Fruit fly (Drosophila melanogaster) whole organism, embryonic: ENCODE results near the gene CG13113.
A peak's percentile ranks its signal among the peaks of the same experiment; 100 is the strongest.

ENCODE experiments used
- CG1024 ChIP-seq: fragments of 200-800 bp; sonication (Bioruptor generic); IDR thresholded peaks from 2 replicates; pipeline ENCODE4 v1.3.6; 2022; ENCODE audit warnings: missing biosample characterization, missing genetic modification characterization
- CG10959 ChIP-seq: fragments of 200-800 bp; sonication (Bioruptor generic); IDR thresholded peaks from 2 replicates; pipeline ENCODE4 v1.3.6; 2022; ENCODE audit warnings: missing biosample characterization, missing genetic modification characterization
- CG12236 ChIP-seq: fragments of 200-800 bp; sonication (Bioruptor generic); optimal IDR thresholded peaks from 2 replicates; lab custom pipeline; 2016; ENCODE audit warnings: missing biosample characterization, missing genetic modification characterization
- CG12744 ChIP-seq: fragments of 200-800 bp; sonication (Bioruptor generic); optimal IDR thresholded peaks from 2 replicates; lab custom pipeline; 2016; ENCODE audit warnings: missing biosample characterization, missing genetic modification characterization
- CG13123 ChIP-seq: fragments of 200-800 bp; sonication (Bioruptor generic); optimal IDR thresholded peaks from 2 replicates; lab custom pipeline; 2016; ENCODE audit warnings: missing biosample characterization, missing genetic modification characterization
- CG13775 ChIP-seq: fragments of 200-800 bp; sonication (Bioruptor generic); optimal IDR thresholded peaks from 3 replicates; lab custom pipeline; 2017; ENCODE audit warnings: missing biosample characterization, mild to moderate bottlenecking, missing genetic modification characterization
- CG17359 ChIP-seq: fragments of 200-800 bp; sonication (Bioruptor generic); optimal IDR thresholded peaks from 3 replicates; lab custom pipeline; 2018; ENCODE audit warnings: missing biosample characterization, mild to moderate bottlenecking, missing genetic modification characterization, moderate library complexity
- CG17568 ChIP-seq: fragments of 200-800 bp; sonication (Bioruptor generic); optimal IDR thresholded peaks from 2 replicates; lab custom pipeline; 2018; ENCODE audit warnings: missing biosample characterization, mild to moderate bottlenecking, missing genetic modification characterization, moderate library complexity
- CG18011 ChIP-seq: fragments of 200-800 bp; sonication (Bioruptor generic); optimal IDR thresholded peaks from 2 replicates; lab custom pipeline; 2017; ENCODE audit warnings: missing biosample characterization, missing genetic modification characterization, mild to moderate bottlenecking, moderate library complexity, missing genotype
- CG18476 ChIP-seq: fragments of 200-800 bp; sonication (Bioruptor generic); optimal IDR thresholded peaks from 2 replicates; lab custom pipeline; 2016; ENCODE audit warnings: missing biosample characterization, mild to moderate bottlenecking, missing genetic modification characterization
- CG34422 ChIP-seq: fragments of 200-800 bp; sonication (Bioruptor generic); IDR thresholded peaks from 3 replicates; pipeline ENCODE4 v1.3.6; 2022; ENCODE audit warnings: missing biosample characterization, missing genetic modification characterization
- CG3838 ChIP-seq: fragments of 200-800 bp; sonication (Bioruptor generic); optimal IDR thresholded peaks from 3 replicates; lab custom pipeline; 2016; ENCODE audit warnings: missing biosample characterization, missing genetic modification characterization
- CG4404 ChIP-seq: fragments of 200-800 bp; sonication (Bioruptor generic); IDR thresholded peaks from 2 replicates; pipeline ENCODE4 v1.3.6; 2022; ENCODE audit warnings: missing biosample characterization, missing genetic modification characterization
- CG6254 ChIP-seq: fragments of 200-800 bp; sonication (Bioruptor generic); optimal IDR thresholded peaks from 3 replicates; lab custom pipeline; 2017; ENCODE audit warnings: mild to moderate bottlenecking, missing biosample characterization, missing genetic modification reagents, missing genetic modification characterization
- CG8290 ChIP-seq, 3 experiments: fragments of 200-800 bp; sonication (Bioruptor generic); optimal IDR thresholded peaks; 2 replicates each; lab custom pipeline; 2016 to 2019; ENCODE audit warnings: missing biosample characterization in 3 of 3, missing genetic modification characterization in 3 of 3, mild to moderate bottlenecking in 2 of 3, moderate library complexity in 1 of 3
- CG9437 ChIP-seq: fragments of 200-800 bp; sonication (Bioruptor generic); optimal IDR thresholded peaks from 2 replicates; lab custom pipeline; 2018; ENCODE audit warnings: missing biosample characterization, mild to moderate bottlenecking, missing genetic modification characterization
- Dll ChIP-seq: fragments of 200-800 bp; sonication (Bioruptor generic); IDR thresholded peaks from 4 replicates; pipeline ENCODE4 v1.3.6; 2022; ENCODE audit warnings: missing biosample characterization, missing genetic modification characterization; ENCODE audit not compliant: partially characterized antibody
- Dp ChIP-seq: fragments of 200-800 bp; sonication (Bioruptor generic); optimal IDR thresholded peaks from 2 replicates; lab custom pipeline; 2018; ENCODE audit warnings: missing biosample characterization, mild to moderate bottlenecking, missing genetic modification characterization, moderate library complexity
- Fer2 ChIP-seq: fragments of 200-800 bp; sonication (Bioruptor generic); optimal IDR thresholded peaks from 2 replicates; lab custom pipeline; 2018; ENCODE audit warnings: missing biosample characterization, mild to moderate bottlenecking, missing genetic modification characterization, moderate library complexity
- HLHmδ ChIP-seq: fragments of 200-800 bp; sonication (Bioruptor generic); optimal IDR thresholded peaks from 2 replicates; lab custom pipeline; 2018; ENCODE audit warnings: missing biosample characterization, mild to moderate bottlenecking, missing genetic modification characterization, moderate library complexity
- Hey ChIP-seq: fragments of 200-800 bp; sonication (Bioruptor generic); optimal IDR thresholded peaks from 3 replicates; lab custom pipeline; 2018; ENCODE audit warnings: missing biosample characterization, mild to moderate bottlenecking, missing genetic modification characterization
- Hr39 ChIP-seq: fragments of >200 bp; optimal IDR thresholded peaks from 2 replicates; lab custom pipeline; 2017
- Jarid2 ChIP-seq: fragments of 200-800 bp; sonication (Bioruptor generic); optimal IDR thresholded peaks from 3 replicates; lab custom pipeline; 2017; ENCODE audit warnings: mild to moderate bottlenecking, missing biosample characterization, missing genetic modification reagents, missing genetic modification characterization
- Lpt ChIP-seq: fragments of >200 bp; optimal IDR thresholded peaks from 2 replicates; lab custom pipeline; 2018; ENCODE audit warnings: missing biosample characterization, missing genetic modification characterization
- Mrtf ChIP-seq: fragments of 200-800 bp; sonication (Bioruptor generic); IDR thresholded peaks from 3 replicates; pipeline ENCODE4 v1.3.6; 2022; ENCODE audit warnings: missing biosample characterization, missing genetic modification characterization
- NK7.1 ChIP-seq: fragments of 200-800 bp; sonication (Bioruptor generic); optimal IDR thresholded peaks from 3 replicates; lab custom pipeline; 2016; ENCODE audit warnings: missing biosample characterization, missing genetic modification characterization
- Neu2 ChIP-seq: fragments of 200-800 bp; sonication (Bioruptor generic); optimal IDR thresholded peaks from 3 replicates; lab custom pipeline; 2016; ENCODE audit warnings: missing biosample characterization, missing genetic modification characterization, borderline replicate concordance
- Oli ChIP-seq: fragments of 200-800 bp; sonication (Bioruptor generic); optimal IDR thresholded peaks from 2 replicates; lab custom pipeline; 2018; ENCODE audit warnings: missing biosample characterization, mild to moderate bottlenecking, missing genetic modification characterization, moderate library complexity
- Rfx ChIP-seq: fragments of 200-800 bp; sonication (Bioruptor generic); IDR thresholded peaks from 2 replicates; pipeline ENCODE4 v1.3.6; 2022; ENCODE audit warnings: missing biosample characterization, missing genetic modification characterization
- Stat92E ChIP-seq, 3 experiments: fragments of >200 bp in 2 of 3; fragments of 200-800 bp in 1 of 3; sonication (Bioruptor generic) in 1 of 3; optimal IDR thresholded peaks; 2 replicates each; lab custom pipeline; 2017 to 2019; ENCODE audit warnings: missing biosample characterization in 3 of 3, missing genetic modification characterization in 3 of 3, mild to moderate bottlenecking in 1 of 3, moderate library complexity in 1 of 3
- Xbp1 ChIP-seq: fragments of 200-800 bp; sonication (Bioruptor generic); optimal IDR thresholded peaks from 3 replicates; lab custom pipeline; 2016; ENCODE audit warnings: missing biosample characterization, mild to moderate bottlenecking, missing genetic modification characterization
- cato ChIP-seq: fragments of 200-800 bp; sonication (Bioruptor generic); optimal IDR thresholded peaks from 2 replicates; lab custom pipeline; 2016; ENCODE audit warnings: missing biosample characterization, missing genetic modification characterization, borderline replicate concordance
- danr ChIP-seq: fragments of 200-800 bp; sonication (Bioruptor generic); IDR thresholded peaks from 2 replicates; pipeline ENCODE4 v1.3.6; 2022; ENCODE audit warnings: missing biosample characterization, missing genetic modification characterization
- dmrt11E ChIP-seq: fragments of 200-800 bp; sonication (Bioruptor generic); optimal IDR thresholded peaks from 3 replicates; lab custom pipeline; 2018; ENCODE audit warnings: missing biosample characterization, mild to moderate bottlenecking, missing genetic modification characterization, moderate library complexity
- fu2 ChIP-seq: fragments of 200-800 bp; sonication (Bioruptor generic); optimal IDR thresholded peaks from 2 replicates; lab custom pipeline; 2016; ENCODE audit warnings: missing biosample characterization, missing genetic modification characterization
- gcm2 ChIP-seq: fragments of 200-800 bp; sonication (Bioruptor generic); optimal IDR thresholded peaks from 2 replicates; lab custom pipeline; 2016; ENCODE audit warnings: missing biosample characterization, missing genetic modification characterization
- jing ChIP-seq: fragments of 200-800 bp; sonication (Bioruptor generic); optimal IDR thresholded peaks from 2 replicates; lab custom pipeline; 2018; ENCODE audit warnings: missing biosample characterization, mild to moderate bottlenecking, missing genetic modification characterization
- kni ChIP-seq: fragments of 200-800 bp; sonication (Bioruptor generic); optimal IDR thresholded peaks from 3 replicates; lab custom pipeline; 2017; ENCODE audit warnings: mild to moderate bottlenecking, missing biosample characterization, missing genetic modification reagents, missing genetic modification characterization
- nerfin-1 ChIP-seq: fragments of 200-800 bp; sonication (Bioruptor generic); optimal IDR thresholded peaks from 3 replicates; lab custom pipeline; 2019; ENCODE audit warnings: missing biosample characterization, mild to moderate bottlenecking, missing genetic modification characterization, moderate library complexity
- nom ChIP-seq: fragments of 200-800 bp; sonication (Bioruptor generic); optimal IDR thresholded peaks from 2 replicates; lab custom pipeline; 2017; ENCODE audit warnings: missing biosample characterization, missing genetic modification characterization, mild to moderate bottlenecking, moderate library complexity, missing genetic modification reagents
- org-1 ChIP-seq: fragments of 200-800 bp; sonication (Bioruptor generic); optimal IDR thresholded peaks from 2 replicates; lab custom pipeline; 2017; ENCODE audit warnings: missing biosample characterization, missing genetic modification characterization
- p53 ChIP-seq: fragments of 200-800 bp; sonication (Bioruptor generic); optimal IDR thresholded peaks from 2 replicates; lab custom pipeline; 2016; ENCODE audit warnings: missing biosample characterization, missing genetic modification characterization
- seq ChIP-seq: fragments of 200-800 bp; sonication (Bioruptor generic); IDR thresholded peaks from 2 replicates; pipeline ENCODE4 v1.3.6; 2022; ENCODE audit warnings: missing biosample characterization, missing genetic modification characterization
- slp2 ChIP-seq: fragments of 200-800 bp; sonication (Bioruptor generic); optimal IDR thresholded peaks from 2 replicates; lab custom pipeline; 2016; ENCODE audit warnings: missing biosample characterization, missing genetic modification characterization
- sqz ChIP-seq: fragments of 200-800 bp; sonication (Bioruptor generic); optimal IDR thresholded peaks from 3 replicates; lab custom pipeline; 2018; ENCODE audit warnings: missing biosample characterization, mild to moderate bottlenecking, missing genetic modification characterization
- tgo ChIP-seq: fragments of 200-800 bp; sonication (Bioruptor generic); IDR thresholded peaks from 3 replicates; pipeline ENCODE4 v1.3.6; 2022; ENCODE audit warnings: missing biosample characterization, missing genetic modification characterization
- twi ChIP-seq: fragments of 200-800 bp; optimal IDR thresholded peaks from 2 replicates; lab custom pipeline; 2019; ENCODE audit warnings: missing biosample characterization, mild to moderate bottlenecking, missing genetic modification characterization, moderate library complexity
- wek ChIP-seq: fragments of 200-800 bp; sonication (Bioruptor generic); optimal IDR thresholded peaks from 3 replicates; lab custom pipeline; 2018; ENCODE audit warnings: missing biosample characterization, mild to moderate bottlenecking, missing genetic modification characterization, moderate library complexity
- yki ChIP-seq: fragments of >200 bp; optimal IDR thresholded peaks from 3 replicates; lab custom pipeline; 2018
- z ChIP-seq: fragments of 200-800 bp; sonication (Bioruptor generic); IDR thresholded peaks from 3 replicates; pipeline ENCODE4 v1.3.6; 2022; ENCODE audit warnings: missing biosample characterization, missing genetic modification characterization

Gene CG13113

DNA sequence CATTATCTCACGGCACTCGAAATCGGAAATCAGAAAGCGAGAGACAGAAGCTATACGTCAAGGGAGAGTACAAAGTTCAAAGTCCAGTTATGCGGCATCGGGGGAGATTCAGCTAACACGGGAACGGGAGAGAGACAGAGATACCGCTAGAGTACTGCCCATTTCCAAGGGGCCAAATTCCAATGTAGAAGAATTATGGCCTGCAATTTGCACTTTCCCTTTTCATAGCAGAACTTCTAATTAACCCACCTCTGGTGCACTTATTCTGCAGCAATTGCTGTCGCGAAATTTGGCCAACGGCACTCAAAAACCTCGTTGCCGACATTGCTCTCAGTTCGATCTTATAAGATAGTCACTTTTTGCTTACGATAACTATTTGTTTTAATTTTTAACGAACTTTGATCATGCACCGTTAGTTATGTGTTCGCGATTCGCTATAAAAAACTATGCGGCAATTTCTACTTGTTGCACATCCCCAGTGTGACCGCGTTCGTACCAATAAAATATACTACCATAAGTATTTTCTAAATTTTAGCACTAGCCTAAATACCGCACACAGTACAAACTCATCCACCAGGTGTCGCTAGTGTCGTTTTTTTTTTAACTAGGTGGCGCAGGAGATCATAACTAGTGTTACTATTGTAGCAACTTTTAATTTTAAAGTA, 32.4 kb downstream of the CG13113 start, which contains the start of gene Mtpalpha (continued):
- TF ChIP-seq Dll (GFP tag; lab: Robert Waterston, UW) (no peak), CG6254 (GFP tag; lab: Kevin White, UChicago) (peak; percentile 71), wek (GFP tag; lab: Kevin White, UChicago) (no peak), CG17568 (GFP tag; lab: Kevin White, UChicago) (no peak), Rfx (GFP tag; lab: Robert Waterston, UW) (peak; percentile 76; the same call in 1 of the 2 replicates), Lpt (GFP tag; lab: Kevin White, UChicago) (no peak), CG18476 (GFP tag; lab: Kevin White, UChicago) (no peak), gcm2 (peak; percentile 2), CG4404 (no peak; the same call in 1 of the 2 replicates), CG12236 (GFP tag; lab: Kevin White, UChicago) (no peak), Mrtf (GFP tag; lab: Robert Waterston, UW) (no peak), Hr39 (lab: Kevin White, UChicago) (no peak), CG8290 (GFP tag; optimal IDR thresholded peaks at IDR 0.05; lab: Kevin White, UChicago) (peak; percentile 96), CG8290 (tag; optimal IDR thresholded peaks at IDR 0.05; lab: Kevin White, UChicago) (no peak), CG1024 (no peak), cato (GFP tag; lab: Kevin White, UChicago) (no peak), seq (no peak), Stat92E (GFP tag; optimal IDR thresholded peaks at IDR 0.05; lab: Kevin White, UChicago) (peak in 1 of 3 experiments; percentile 40), Jarid2 (GFP tag; lab: Kevin White, UChicago) (peak; percentile 60), sqz (GFP tag; lab: Kevin White, UChicago) (peak; percentile 72), org-1 (GFP tag; lab: Kevin White, UChicago) (no peak), kni (GFP tag; lab: Kevin White, UChicago) (no peak), Fer2 (tag; lab: Kevin White, UChicago) (no peak), nerfin-1 (tag; lab: Kevin White, UChicago) (peak; percentile 16), Dp (GFP tag; lab: Kevin White, UChicago) (peak; percentile 51), Xbp1 (GFP tag; lab: Kevin White, UChicago) (peak; percentile 75), CG12744 (GFP tag; lab: Kevin White, UChicago) (peak; percentile 27), p53 (GFP tag; lab: Kevin White, UChicago) (no peak), slp2 (GFP tag; lab: Kevin White, UChicago) (no peak), CG34422 (GFP tag; lab: Robert Waterston, UW) (peak; percentile 76), CG13775 (GFP tag; lab: Kevin White, UChicago) (no peak), fu2 (GFP tag; lab: Kevin White, UChicago) (no peak), danr (no peak), yki (lab: Kevin White, UChicago) (no peak), CG10959 (GFP tag; lab: Robert Waterston, UW) (no peak; the same call in 1 of the 2 replicates), CG18011 (GFP tag; lab: Kevin White, UChicago) (no peak), twi (tag; lab: Kevin White, UChicago) (no peak), CG17359 (peak; percentile 7), CG9437 (no peak), tgo (GFP tag; lab: Robert Waterston, UW) (0 out of 3 replicates have a peak, but pooled peaks have one; percentile 17), CG13123 (no peak), CG3838 (GFP tag; lab: Kevin White, UChicago) (peak; percentile 84), Oli (no peak), NK7.1 (GFP tag; lab: Kevin White, UChicago) (no peak), HLHmδ (no peak), Hey (tag; lab: Kevin White, UChicago) (no peak), dmrt11E (tag; lab: Kevin White, UChicago) (peak; percentile 32), nom (GFP tag; lab: Kevin White, UChicago) (peak; percentile 100), jing (GFP tag; lab: Kevin White, UChicago) (no peak), Neu2 (GFP tag; lab: Kevin White, UChicago) (no peak), z (GFP tag; lab: Robert Waterston, UW) (no peak)
